Worm (Caenorhabditis elegans): Measurements from ENCODE around the gene sly-1.

The sly-1 gene

ce11 chrIII:10470927-10471326 lies 35.9 kb upstream of the sly-1 start, which contains the start of gene cul-1 (continued):
- TF ChIP-seq isw-1 (GFP tag; IDR thresholded peaks at IDR 0.05) (no peak), fkh-10 (GFP tag; optimal IDR thresholded peaks at IDR 0.05) (no peak), nhr-77 (tag; optimal IDR thresholded peaks at IDR 0.05) (no peak), ceh-8 (GFP tag; optimal IDR thresholded peaks at IDR 0.05) (no peak), grh-1 (GFP tag; IDR thresholded peaks at IDR 0.05) (no peak), fos-1 (tag; optimal IDR thresholded peaks at IDR 0.05) (no peak), snu-23 (GFP tag; optimal IDR thresholded peaks at IDR 0.05) (no peak), nhr-28 (tag; optimal IDR thresholded peaks at IDR 0.05) (no peak), irx-1 (tag; optimal IDR thresholded peaks at IDR 0.05) (no peak), zip-4 (GFP tag; optimal IDR thresholded peaks at IDR 0.05) (no peak)

ce11 chrIII:10474945-10475344 lies 31.9 kb upstream of the sly-1 start, which contains the start of gene D2045.9:
Gene D2045.9 (plus strand): TSS chrIII:10475245.
- no peak for TF ChIP-seq ceh-90 (tag; optimal IDR thresholded peaks at IDR 0.05)
- no peak for TF ChIP-seq xbp-1 (tag; optimal IDR thresholded peaks at IDR 0.05)
- no peak for TF ChIP-seq F16B12.6 (tag; optimal IDR thresholded peaks at IDR 0.05)
- no peak for TF ChIP-seq egl-27 (tag; optimal IDR thresholded peaks at IDR 0.05)
- TF ChIP-seq C04F5.9 (tag; optimal IDR thresholded peaks at IDR 0.05): no peak
- TF ChIP-seq unc-30 (tag; optimal IDR thresholded peaks at IDR 0.05): no peak
- TF ChIP-seq vab-15 (tag; optimal IDR thresholded peaks at IDR 0.05): no peak
- TF ChIP-seq unc-62 (GFP tag; optimal IDR thresholded peaks at IDR 0.05): no peak
- no peak for TF ChIP-seq tbx-2 (tag; optimal IDR thresholded peaks at IDR 0.05)

ce11 chrIII:10479180-10479579 lies 27.7 kb upstream of the sly-1 start, which contains the start of gene D2045.7:
Gene D2045.7 (plus strand): TSS chrIII:10479480.
- TF ChIP-seq Y116A8C.19 (tag; optimal IDR thresholded peaks at IDR 0.05; ENCODE audit: borderline replicate concordance): no peak
- no peak for TF ChIP-seq efl-1 (optimal IDR thresholded peaks at IDR 0.05)
- TF ChIP-seq efl-1 (GFP tag; optimal IDR thresholded peaks at IDR 0.05 in 1 of 2): no peak
- TF ChIP-seq egl-27 (tag; optimal IDR thresholded peaks at IDR 0.05): no peak
- TF ChIP-seq sup-37 (GFP tag; optimal IDR thresholded peaks at IDR 0.05): no peak
- TF ChIP-seq unc-30 (tag; optimal IDR thresholded peaks at IDR 0.05): no peak
- TF ChIP-seq sptf-1 (tag; optimal IDR thresholded peaks at IDR 0.05): no peak

ce11 chrIII:10481497-10481896 lies 25.4 kb upstream of the sly-1 start:
- no peak for TF ChIP-seq unc-30 (tag; optimal IDR thresholded peaks at IDR 0.05)
- no peak for TF ChIP-seq vab-15 (tag; optimal IDR thresholded peaks at IDR 0.05)
- TF ChIP-seq nhr-84 (tag; optimal IDR thresholded peaks at IDR 0.05): no peak
- no peak for TF ChIP-seq pag-3 (tag; optimal IDR thresholded peaks at IDR 0.05; ENCODE audit: borderline replicate concordance, insufficient read depth)
- TF ChIP-seq C34B4.2 (tag; optimal IDR thresholded peaks at IDR 0.05): no peak
- TF ChIP-seq nhr-28 (tag; optimal IDR thresholded peaks at IDR 0.05): no peak
- no peak for TF ChIP-seq nhr-77 (tag; optimal IDR thresholded peaks at IDR 0.05)
- no peak for TF ChIP-seq ceh-63 (GFP tag; optimal IDR thresholded peaks at IDR 0.05)
- TF ChIP-seq lin-35 (GFP tag; optimal IDR thresholded peaks at IDR 0.05): peak in 1 of 2 experiments; percentile 21
- no peak for TF ChIP-seq C16A3.4 (tag; optimal IDR thresholded peaks at IDR 0.05)
- no peak for TF ChIP-seq hpl-2 (GFP tag; optimal IDR thresholded peaks at IDR 0.05)
- peak; percentile 70 for TF ChIP-seq elt-2 (tag; optimal IDR thresholded peaks at IDR 0.05)
- no peak for TF ChIP-seq tbx-2 (tag; optimal IDR thresholded peaks at IDR 0.05)

- TF ChIP-seq hpl-2 (GFP tag; optimal IDR thresholded peaks at IDR 0.05) (no peak), ceh-90 (tag; optimal IDR thresholded peaks at IDR 0.05) (no peak), nhr-77 (tag; optimal IDR thresholded peaks at IDR 0.05) (no peak), mep-1 (tag; optimal IDR thresholded peaks at IDR 0.05) (no peak), C16A3.4 (tag; optimal IDR thresholded peaks at IDR 0.05) (no peak), unc-86 (tag; optimal IDR thresholded peaks at IDR 0.05) (no peak), tlp-1 (tag; optimal IDR thresholded peaks at IDR 0.05) (no peak), ztf-11 (tag; optimal IDR thresholded peaks at IDR 0.05) (no peak), skn-1 (tag; optimal IDR thresholded peaks at IDR 0.05) (no peak), sox-4 (tag; optimal IDR thresholded peaks at IDR 0.05) (no peak), pag-3 (tag; optimal IDR thresholded peaks at IDR 0.05; ENCODE audit: borderline replicate concordance, insufficient read depth) (no peak), pax-3 (tag; optimal IDR thresholded peaks at IDR 0.05) (no peak), swsn-7 (tag; optimal IDR thresholded peaks at IDR 0.05) (no peak), F16B12.6 (tag; optimal IDR thresholded peaks at IDR 0.05) (no peak), isw-1 (GFP tag; IDR thresholded peaks at IDR 0.05) (no peak), sptf-1 (tag; optimal IDR thresholded peaks at IDR 0.05) (no peak), nhr-84 (tag; optimal IDR thresholded peaks at IDR 0.05) (no peak), irx-1 (tag; optimal IDR thresholded peaks at IDR 0.05) (no peak), sup-37 (GFP tag; optimal IDR thresholded peaks at IDR 0.05) (no peak), elt-3 (tag; optimal IDR thresholded peaks at IDR 0.05) (no peak)
These were observed 24.9 kb upstream of the sly-1 start, which contains the start of gene D2045.8 for ce11 chrIII:10481988-10482387. Gene D2045.8 (plus strand): TSS chrIII:10482288.

Data from whole organism, L1 larva.